Worm (Caenorhabditis elegans) whole organism, midembryonic: Measurements from ENCODE around the gene sri-18.

Experiments
- T22C8.4 ChIP-seq: fragments of 200-800 bp; sonication (Bioruptor generic); IDR thresholded peaks from 2 replicates; pipeline ENCODE4 v1.3.6; 2022; ENCODE audit warnings: missing genetic modification characterization, missing compliant biosample characterization
- flt-1 ChIP-seq: fragments of 200-800 bp; sonication (Bioruptor generic); IDR thresholded peaks from 2 replicates; pipeline ENCODE4 v1.3.6; 2022; ENCODE audit warnings: missing genetic modification characterization, missing compliant biosample characterization
- klf-2 ChIP-seq: fragments of 200-800 bp; sonication (Bioruptor generic); conservative IDR thresholded peaks from 2 replicates; pipeline ENCODE4 v1.3.6; 2022; ENCODE audit warnings: missing genetic modification reagents, missing genetic modification characterization, missing compliant biosample characterization
- med-1 ChIP-seq: sonication (generic microtip); optimal IDR thresholded peaks from 2 replicates; lab custom pipeline; 2017; ENCODE audit warnings: missing genetic modification characterization, mild to moderate bottlenecking, missing compliant biosample characterization, antibody characterized with exemption, missing genetic modification reagents; ENCODE audit not compliant: insufficient read depth
- ztf-23 ChIP-seq: fragments of 200-800 bp; sonication (Bioruptor generic); IDR thresholded peaks from 2 replicates; pipeline ENCODE4 v1.3.6; 2022; ENCODE audit warnings: missing genetic modification reagents, missing genetic modification characterization, missing compliant biosample characterization
- ztf-29 ChIP-seq: fragments of 200-800 bp; sonication (Bioruptor generic); IDR thresholded peaks from 2 replicates; pipeline ENCODE4 v1.3.6; 2022; ENCODE audit warnings: missing genetic modification reagents, missing genetic modification characterization, missing compliant biosample characterization

- TF ChIP-seq flt-1 (GFP tag; lab: Robert Waterston, UW) (no peak), T22C8.4 (GFP tag; lab: Robert Waterston, UW) (no peak), ztf-29 (GFP tag; lab: Robert Waterston, UW) (no peak), klf-2 (no peak), ztf-23 (no peak), med-1 (no peak)
These were observed 23.2 kb downstream of the sri-18 start for ce11 chrV:10237171-10237570.
